Fruit fly (Drosophila melanogaster) whole organism, embryonic: ENCODE results near the gene CecB.

Experiments used
- ATbp ChIP-seq: fragments of 200-800 bp; sonication (Bioruptor generic); optimal IDR thresholded peaks from 2 replicates; lab custom pipeline; 2017; ENCODE audit warnings: missing biosample characterization, mild to moderate bottlenecking, missing genetic modification characterization, missing genetic modification reagents
- Asciz ChIP-seq: fragments of 200-800 bp; sonication (Bioruptor generic); optimal IDR thresholded peaks from 2 replicates; lab custom pipeline; 2017; ENCODE audit warnings: missing biosample characterization, mild to moderate bottlenecking, missing genetic modification characterization, missing genetic modification reagents
- B-H2 ChIP-seq: fragments of 200-800 bp; sonication (Bioruptor generic); optimal IDR thresholded peaks from 2 replicates; lab custom pipeline; 2018; ENCODE audit warnings: missing biosample characterization, mild to moderate bottlenecking, missing genetic modification characterization
- BEAF-32 ChIP-seq: fragments of 200-800 bp; sonication (Bioruptor generic); optimal IDR thresholded peaks from 3 replicates; lab custom pipeline; 2017; ENCODE audit warnings: missing biosample characterization, missing genetic modification characterization, mild to moderate bottlenecking, moderate library complexity, missing genetic modification reagents
- Bteb2 ChIP-seq: fragments of 200-800 bp; sonication (Bioruptor generic); optimal IDR thresholded peaks from 2 replicates; lab custom pipeline; 2016; ENCODE audit warnings: missing biosample characterization, missing genetic modification characterization
- CG10431 ChIP-seq: fragments of 200-800 bp; sonication (Bioruptor generic); optimal IDR thresholded peaks from 3 replicates; lab custom pipeline; 2018; ENCODE audit warnings: missing biosample characterization, mild to moderate bottlenecking, missing genetic modification characterization
- CG10462 ChIP-seq: fragments of 200-800 bp; sonication (Bioruptor generic); optimal IDR thresholded peaks from 2 replicates; lab custom pipeline; 2016; ENCODE audit warnings: missing biosample characterization, missing genetic modification characterization
- CG10654 ChIP-seq: fragments of 200-800 bp; sonication (Bioruptor generic); optimal IDR thresholded peaks from 2 replicates; lab custom pipeline; 2016; ENCODE audit warnings: missing biosample characterization, missing genetic modification characterization
- CG13287 ChIP-seq: fragments of 200-800 bp; sonication (Bioruptor generic); IDR thresholded peaks from 2 replicates; pipeline ENCODE4 v1.3.6; 2022; ENCODE audit warnings: missing biosample characterization, missing genetic modification characterization; ENCODE audit not compliant: partially characterized antibody
- CG17829 ChIP-seq: fragments of 200-800 bp; optimal IDR thresholded peaks from 2 replicates; lab custom pipeline; 2019; ENCODE audit warnings: missing biosample characterization, mild to moderate bottlenecking, missing genetic modification characterization, moderate library complexity
- CG30403 ChIP-seq: fragments of 200-800 bp; sonication (Bioruptor generic); optimal IDR thresholded peaks from 3 replicates; lab custom pipeline; 2016; ENCODE audit warnings: missing biosample characterization, missing genetic modification characterization
- CG7271 ChIP-seq: fragments of 200-800 bp; sonication (Bioruptor generic); optimal IDR thresholded peaks from 2 replicates; lab custom pipeline; 2018; ENCODE audit warnings: missing biosample characterization, mild to moderate bottlenecking, missing genetic modification characterization, moderate library complexity
- CG7745 ChIP-seq: fragments of 200-800 bp; sonication (Bioruptor generic); optimal IDR thresholded peaks from 2 replicates; lab custom pipeline; 2018; ENCODE audit warnings: missing biosample characterization, mild to moderate bottlenecking, missing genetic modification characterization, moderate library complexity
- CG7786 ChIP-seq: fragments of 200-800 bp; sonication (Bioruptor generic); optimal IDR thresholded peaks from 2 replicates; lab custom pipeline; 2016; ENCODE audit warnings: missing biosample characterization, missing genetic modification characterization
- CG9437 ChIP-seq: fragments of 200-800 bp; sonication (Bioruptor generic); optimal IDR thresholded peaks from 2 replicates; lab custom pipeline; 2018; ENCODE audit warnings: missing biosample characterization, mild to moderate bottlenecking, missing genetic modification characterization
- CkIIα-i1 ChIP-seq: fragments of 200-800 bp; sonication (Bioruptor generic); IDR thresholded peaks from 2 replicates; pipeline ENCODE4 v1.3.6; 2022; ENCODE audit warnings: missing biosample characterization, missing genetic modification characterization
- Ets97D ChIP-seq: fragments of 200-800 bp; sonication (Bioruptor generic); optimal IDR thresholded peaks from 3 replicates; lab custom pipeline; 2016; ENCODE audit warnings: missing biosample characterization, missing genetic modification characterization
- Fer3 ChIP-seq: fragments of 200-800 bp; sonication (Bioruptor generic); optimal IDR thresholded peaks from 2 replicates; lab custom pipeline; 2018; ENCODE audit warnings: missing biosample characterization, mild to moderate bottlenecking, missing genetic modification characterization, moderate library complexity
- HLH54F ChIP-seq: fragments of 200-800 bp; sonication (Bioruptor generic); optimal IDR thresholded peaks from 3 replicates; lab custom pipeline; 2016; ENCODE audit warnings: missing biosample characterization, missing genetic modification characterization
- Hr78 ChIP-seq, 2 experiments: fragments of 200-800 bp in 1 of 2; fragments of >200 bp in 1 of 2; sonication (Bioruptor generic) in 1 of 2; optimal IDR thresholded peaks; 2 replicates each; lab custom pipeline; 2017 to 2019; ENCODE audit warnings: missing biosample characterization in 2 of 2, missing genetic modification characterization in 2 of 2, mild to moderate bottlenecking in 1 of 2, moderate library complexity in 1 of 2
- Jarid2 ChIP-seq: fragments of 200-800 bp; sonication (Bioruptor generic); optimal IDR thresholded peaks from 3 replicates; lab custom pipeline; 2017; ENCODE audit warnings: mild to moderate bottlenecking, missing biosample characterization, missing genetic modification reagents, missing genetic modification characterization
- Neu2 ChIP-seq: fragments of 200-800 bp; sonication (Bioruptor generic); optimal IDR thresholded peaks from 3 replicates; lab custom pipeline; 2016; ENCODE audit warnings: missing biosample characterization, missing genetic modification characterization, borderline replicate concordance
- Opbp ChIP-seq: fragments of 200-800 bp; sonication (Bioruptor generic); IDR thresholded peaks from 3 replicates; pipeline ENCODE4 v1.3.6; 2022; ENCODE audit warnings: missing biosample characterization, missing genetic modification characterization; ENCODE audit not compliant: partially characterized antibody
- Ravus ChIP-seq: fragments of 200-800 bp; sonication (Bioruptor generic); IDR thresholded peaks from 2 replicates; pipeline ENCODE4 v1.3.6; 2022; ENCODE audit warnings: missing biosample characterization, missing genetic modification characterization
- Six4 ChIP-seq: fragments of 200-800 bp; sonication (Bioruptor generic); optimal IDR thresholded peaks from 2 replicates; lab custom pipeline; 2016; ENCODE audit warnings: missing biosample characterization, missing genetic modification characterization
- Vsx1 ChIP-seq: fragments of 200-800 bp; sonication (Bioruptor generic); optimal IDR thresholded peaks from 2 replicates; lab custom pipeline; 2017; ENCODE audit warnings: missing biosample characterization, mild to moderate bottlenecking, missing genetic modification characterization, missing genetic modification reagents
- Xbp1 ChIP-seq: fragments of 200-800 bp; sonication (Bioruptor generic); optimal IDR thresholded peaks from 3 replicates; lab custom pipeline; 2016; ENCODE audit warnings: missing biosample characterization, mild to moderate bottlenecking, missing genetic modification characterization
- ash1 ChIP-seq: fragments of 200-800 bp; sonication (Bioruptor generic); optimal IDR thresholded peaks from 2 replicates; lab custom pipeline; 2018; ENCODE audit warnings: missing biosample characterization, mild to moderate bottlenecking, missing genetic modification characterization
- bbx ChIP-seq: fragments of 200-800 bp; sonication (Bioruptor generic); IDR thresholded peaks from 2 replicates; pipeline ENCODE4 v1.3.6; 2022; ENCODE audit warnings: missing biosample characterization, missing genetic modification characterization; ENCODE audit not compliant: partially characterized antibody
- bowl ChIP-seq: fragments of 200-800 bp; sonication (Bioruptor generic); IDR thresholded peaks from 2 replicates; pipeline ENCODE4 v1.3.6; 2022; ENCODE audit warnings: missing biosample characterization, missing genetic modification characterization
- caup ChIP-seq: fragments of 200-800 bp; sonication (Bioruptor generic); optimal IDR thresholded peaks from 3 replicates; lab custom pipeline; 2017; ENCODE audit warnings: missing biosample characterization, mild to moderate bottlenecking, missing genetic modification characterization, moderate library complexity; ENCODE audit not compliant: severe bottlenecking
- dan ChIP-seq: fragments of 200-800 bp; sonication (Bioruptor generic); IDR thresholded peaks from 2 replicates; pipeline ENCODE4 v1.3.6; 2022; ENCODE audit warnings: missing biosample characterization, missing genetic modification characterization
- dmrt99B ChIP-seq: fragments of 200-800 bp; sonication (Bioruptor generic); optimal IDR thresholded peaks from 2 replicates; lab custom pipeline; 2018; ENCODE audit warnings: missing biosample characterization, mild to moderate bottlenecking, missing genetic modification characterization, moderate library complexity
- gsb ChIP-seq: fragments of 200-800 bp; sonication (Bioruptor generic); IDR thresholded peaks from 2 replicates; pipeline ENCODE4 v1.3.6; 2022; ENCODE audit warnings: missing biosample characterization, missing genetic modification characterization
- h ChIP-seq: fragments of >200 bp; optimal IDR thresholded peaks from 2 replicates; lab custom pipeline; 2017
- her ChIP-seq: fragments of 200-800 bp; sonication (Bioruptor generic); optimal IDR thresholded peaks from 2 replicates; lab custom pipeline; 2016; ENCODE audit warnings: missing biosample characterization, missing genetic modification characterization
- kay ChIP-seq: fragments of 200-800 bp; sonication (Bioruptor generic); optimal IDR thresholded peaks from 2 replicates; lab custom pipeline; 2016; ENCODE audit warnings: missing biosample characterization, missing genetic modification characterization
- klu ChIP-seq: fragments of 200-800 bp; sonication (Bioruptor generic); IDR thresholded peaks from 2 replicates; pipeline ENCODE4 v1.3.6; 2022; ENCODE audit warnings: missing biosample characterization, missing genetic modification characterization
- kni ChIP-seq: fragments of 200-800 bp; sonication (Bioruptor generic); optimal IDR thresholded peaks from 3 replicates; lab custom pipeline; 2017; ENCODE audit warnings: mild to moderate bottlenecking, missing biosample characterization, missing genetic modification reagents, missing genetic modification characterization
- onecut ChIP-seq: fragments of 200-800 bp; sonication (Bioruptor generic); IDR thresholded peaks from 2 replicates; pipeline ENCODE4 v1.3.6; 2022; ENCODE audit warnings: missing biosample characterization, missing genetic modification characterization
- pb ChIP-seq: fragments of 200-800 bp; sonication (Bioruptor generic); optimal IDR thresholded peaks from 3 replicates; lab custom pipeline; 2016; ENCODE audit warnings: missing biosample characterization, missing genetic modification characterization
- peb ChIP-seq: fragments of 200-800 bp; sonication (Bioruptor generic); IDR thresholded peaks from 2 replicates; pipeline ENCODE4 v1.3.6; 2022; ENCODE audit warnings: missing biosample characterization, missing genetic modification characterization
- schlank ChIP-seq: fragments of 200-800 bp; sonication (Bioruptor generic); optimal IDR thresholded peaks from 2 replicates; lab custom pipeline; 2018; ENCODE audit warnings: missing biosample characterization, mild to moderate bottlenecking, missing genetic modification characterization
- sd ChIP-seq: fragments of 200-800 bp; sonication (Bioruptor generic); optimal IDR thresholded peaks from 3 replicates; lab custom pipeline; 2018; ENCODE audit warnings: missing biosample characterization, mild to moderate bottlenecking, missing genetic modification characterization, moderate library complexity
- sug ChIP-seq: fragments of 200-800 bp; optimal IDR thresholded peaks from 2 replicates; lab custom pipeline; 2019; ENCODE audit warnings: missing biosample characterization, mild to moderate bottlenecking, missing genetic modification characterization, moderate library complexity
- tap ChIP-seq: fragments of 200-800 bp; optimal IDR thresholded peaks from 3 replicates; lab custom pipeline; 2019; ENCODE audit warnings: missing biosample characterization, mild to moderate bottlenecking, missing genetic modification characterization, moderate library complexity
- trem ChIP-seq: fragments of 200-800 bp; optimal IDR thresholded peaks from 3 replicates; lab custom pipeline; 2019; ENCODE audit warnings: missing biosample characterization, mild to moderate bottlenecking, missing genetic modification characterization, moderate library complexity
- wor ChIP-seq: fragments of 200-800 bp; sonication (Bioruptor generic); IDR thresholded peaks from 2 replicates; pipeline ENCODE4 v1.3.6; 2022; ENCODE audit warnings: missing biosample characterization, missing genetic modification characterization
- yki ChIP-seq: fragments of >200 bp; optimal IDR thresholded peaks from 3 replicates; lab custom pipeline; 2018

Gene CecB

dm6 chr3R:30208766-30209484 is 4.7 kb downstream of the CecB start, which contains the start of gene RpS7 (continued):
- TF ChIP-seq Six4 (GFP tag; lab: Kevin White, UChicago) (peak; percentile 23), schlank (tag; lab: Kevin White, UChicago) (peak; percentile 78), Ravus (GFP tag; lab: Robert Waterston, UW) (no peak), caup (GFP tag; lab: Kevin White, UChicago) (peak; percentile 86), pb (peak; percentile 60), Opbp (GFP tag; lab: Robert Waterston, UW) (peak; percentile 95), gsb (GFP tag; lab: Robert Waterston, UW) (peak; percentile 71), CG9437 (peak; percentile 79), HLH54F (GFP tag; lab: Kevin White, UChicago) (peak; percentile 5), CG10654 (GFP tag; lab: Kevin White, UChicago) (peak; percentile 55), tap (tag; lab: Kevin White, UChicago) (peak; percentile 62), h (no peak), Neu2 (GFP tag; lab: Kevin White, UChicago) (no peak), dmrt99B (tag; lab: Kevin White, UChicago) (peak; percentile 74), CG7745 (no peak), sug (tag; lab: Kevin White, UChicago) (peak; percentile 65), bbx (GFP tag; lab: Robert Waterston, UW) (peak; percentile 96), sd (tag; lab: Kevin White, UChicago) (no peak), CG13287 (GFP tag; lab: Robert Waterston, UW) (peak; percentile 97), BEAF-32 (GFP tag; lab: Kevin White, UChicago) (peak; percentile 96), ash1 (peak; percentile 42), Fer3 (tag; lab: Kevin White, UChicago) (peak; percentile 72), CG17829 (tag; lab: Kevin White, UChicago) (peak; percentile 78), kay (no peak), CkIIα-i1 (GFP tag; lab: Robert Waterston, UW) (no peak), B-H2 (GFP tag; lab: Kevin White, UChicago) (peak; percentile 76), klu (GFP tag; lab: Robert Waterston, UW) (no peak), wor (GFP tag; lab: Robert Waterston, UW) (peak; percentile 29; the same call in 1 of the 2 replicates), her (peak; percentile 96), trem (tag; lab: Kevin White, UChicago) (peak; percentile 34), peb (GFP tag; lab: Robert Waterston, UW) (peak; percentile 62; the same call in 1 of the 2 replicates), CG7271 (tag; lab: Kevin White, UChicago) (peak; percentile 74), yki (lab: Kevin White, UChicago) (no peak), onecut (GFP tag; lab: Robert Waterston, UW) (peak; percentile 80), kni (peak; percentile 82), dan (no peak), CG10462 (GFP tag; lab: Kevin White, UChicago) (peak; percentile 15), ATbp (GFP tag; lab: Kevin White, UChicago) (peak; percentile 67), CG10431 (GFP tag; lab: Kevin White, UChicago) (peak; percentile 77), Bteb2 (GFP tag; lab: Kevin White, UChicago) (peak; percentile 21), bowl (peak; percentile 65), CG30403 (GFP tag; lab: Kevin White, UChicago) (peak; percentile 61), Xbp1 (GFP tag; lab: Kevin White, UChicago) (peak; percentile 37), CG7786 (GFP tag; lab: Kevin White, UChicago) (no peak), Hr78 (GFP tag; optimal IDR thresholded peaks at IDR 0.05; lab: Kevin White, UChicago) (peak in 1 of 2 experiments; percentile 12), Ets97D (GFP tag; lab: Kevin White, UChicago) (peak; percentile 98), Asciz (GFP tag; lab: Kevin White, UChicago) (peak; percentile 78), Vsx1 (GFP tag; lab: Kevin White, UChicago) (peak; percentile 74), Jarid2 (GFP tag; lab: Kevin White, UChicago) (peak; percentile 44)
